Worm (Caenorhabditis elegans) whole organism, L1 larva: ENCODE data around the gene nhr-6.

Experiments
- fkh-4 ChIP-seq: sonication (generic microtip); optimal IDR thresholded peaks from 2 replicates; lab custom pipeline; 2016; ENCODE audit warnings: missing compliant biosample characterization, missing genetic modification characterization, borderline replicate concordance
- fos-1 ChIP-seq: fragments of 150-350 bp; optimal IDR thresholded peaks from 2 replicates; lab custom pipeline; 2014; ENCODE audit warnings: missing biosample characterization, missing genetic modification characterization
- lin-13 ChIP-seq: fragments of 150-350 bp; optimal IDR thresholded peaks from 2 replicates; lab custom pipeline; 2014; ENCODE audit warnings: missing biosample characterization, missing genetic modification reagents, missing genetic modification characterization
- mdl-1 ChIP-seq, 2 experiments: fragments of 150-350 bp; optimal IDR thresholded peaks; 2 replicates each; lab custom pipeline; 2014 to 2017; ENCODE audit warnings: missing biosample characterization in 2 of 2, missing genetic modification characterization in 2 of 2, inconsistent platforms in 1 of 2
- mep-1 ChIP-seq: fragments of 150-350 bp; optimal IDR thresholded peaks from 2 replicates; lab custom pipeline; 2014; ENCODE audit warnings: missing biosample characterization, missing genetic modification characterization
- nhr-76 ChIP-seq: sonication (generic microtip); optimal IDR thresholded peaks from 2 replicates; lab custom pipeline; 2017; ENCODE audit warnings: missing biosample characterization, missing genetic modification characterization
- nhr-77 ChIP-seq: fragments of 150-350 bp; optimal IDR thresholded peaks from 2 replicates; lab custom pipeline; 2014; ENCODE audit warnings: missing biosample characterization, missing genetic modification characterization
- snpc-4 ChIP-seq: fragments of 150-350 bp; optimal IDR thresholded peaks from 2 replicates; lab custom pipeline; 2014; ENCODE audit warnings: missing biosample characterization, missing genetic modification characterization
- tbx-2 ChIP-seq: sonication (generic microtip); optimal IDR thresholded peaks from 2 replicates; lab custom pipeline; 2016; ENCODE audit warnings: missing genetic modification characterization, missing compliant biosample characterization
- unc-62 ChIP-seq: fragments of 150-350 bp; optimal IDR thresholded peaks from 2 replicates; lab custom pipeline; 2014; ENCODE audit warnings: missing biosample characterization, missing genetic modification reagents, missing genetic modification characterization
- zag-1 ChIP-seq: fragments of 150-350 bp; optimal IDR thresholded peaks from 2 replicates; lab custom pipeline; 2014; ENCODE audit warnings: missing biosample characterization, missing genetic modification characterization
- ztf-11 ChIP-seq, 2 experiments: sonication (generic microtip); optimal IDR thresholded peaks; 2 replicates each; lab custom pipeline; 2016 to 2017; ENCODE audit warnings: missing genetic modification characterization in 2 of 2, missing biosample characterization in 1 of 2, missing compliant biosample characterization in 1 of 2

ce11 chrIII:3553349-3553748 is 20.0 kb upstream of the nhr-6 start, which contains the start of gene C54C6.4:
- TF ChIP-seq nhr-77 (tag; lab: Kevin White, UChicago) (no peak), tbx-2 (tag; lab: Kevin White, UChicago) (no peak), snpc-4 (no peak), fkh-4 (tag; lab: Kevin White, UChicago) (no peak), zag-1 (no peak), fos-1 (tag; lab: Kevin White, UChicago) (no peak), mep-1 (tag; lab: Kevin White, UChicago) (no peak), ztf-11 (tag; optimal IDR thresholded peaks at IDR 0.05; lab: Kevin White, UChicago) (no peak), lin-13 (GFP tag; lab: Kevin White, UChicago) (no peak), nhr-76 (tag; lab: Kevin White, UChicago) (no peak), unc-62 (no peak), mdl-1 (tag; optimal IDR thresholded peaks at IDR 0.05; lab: Kevin White, UChicago) (no peak)
